Worm (Caenorhabditis elegans) whole organism, L2 larva: ENCODE results near the gene chdh-1.

Experiments
- ZK546.5 ChIP-seq: sonication (generic microtip); optimal IDR thresholded peaks from 2 replicates; lab custom pipeline; 2017; ENCODE audit warnings: missing biosample characterization, missing genetic modification characterization
- alr-1 ChIP-seq: fragments of 150-350 bp; optimal IDR thresholded peaks from 2 replicates; lab custom pipeline; 2014; ENCODE audit warnings: missing biosample characterization, missing genetic modification characterization
- lin-11 ChIP-seq: fragments of 150-350 bp; sonication (generic microtip); optimal IDR thresholded peaks from 2 replicates; lab custom pipeline; 2014; ENCODE audit warnings: missing biosample characterization, missing genetic modification characterization, inconsistent platforms, mixed read lengths
- lsy-2 ChIP-seq, 2 experiments: fragments of 150-350 bp in 1 of 2; sonication (generic microtip) in 1 of 2; optimal IDR thresholded peaks; 2 replicates each; lab custom pipeline; 2014 to 2017; ENCODE audit warnings: missing biosample characterization in 2 of 2, missing genetic modification characterization in 2 of 2
- nhr-11 ChIP-seq: fragments of 150-350 bp; optimal IDR thresholded peaks from 2 replicates; lab custom pipeline; 2014; ENCODE audit warnings: missing biosample characterization, missing genetic modification characterization
- nhr-12 ChIP-seq: fragments of 150-350 bp; optimal IDR thresholded peaks from 2 replicates; lab custom pipeline; 2014; ENCODE audit warnings: missing biosample characterization, missing genetic modification characterization
- nhr-77 ChIP-seq: fragments of 150-350 bp; optimal IDR thresholded peaks from 2 replicates; lab custom pipeline; 2014; ENCODE audit warnings: missing biosample characterization, missing genetic modification characterization
- skn-1 ChIP-seq: sonication (generic microtip); optimal IDR thresholded peaks from 2 replicates; lab custom pipeline; 2017; ENCODE audit warnings: missing biosample characterization, missing genetic modification characterization
- sma-3 ChIP-seq: sonication (generic microtip); optimal IDR thresholded peaks from 2 replicates; lab custom pipeline; 2016; ENCODE audit warnings: missing genetic modification reagents, missing genetic modification characterization, missing compliant biosample characterization
- unc-39 ChIP-seq: fragments of 150-350 bp; optimal IDR thresholded peaks from 2 replicates; lab custom pipeline; 2014; ENCODE audit warnings: missing biosample characterization, missing genetic modification characterization
- zag-1 ChIP-seq: fragments of 150-350 bp; optimal IDR thresholded peaks from 2 replicates; lab custom pipeline; 2014; ENCODE audit warnings: missing biosample characterization, missing genetic modification characterization
- ztf-4 ChIP-seq: fragments of 150-350 bp; optimal IDR thresholded peaks from 2 replicates; lab custom pipeline; 2014; ENCODE audit warnings: missing biosample characterization, missing genetic modification characterization

DNA sequence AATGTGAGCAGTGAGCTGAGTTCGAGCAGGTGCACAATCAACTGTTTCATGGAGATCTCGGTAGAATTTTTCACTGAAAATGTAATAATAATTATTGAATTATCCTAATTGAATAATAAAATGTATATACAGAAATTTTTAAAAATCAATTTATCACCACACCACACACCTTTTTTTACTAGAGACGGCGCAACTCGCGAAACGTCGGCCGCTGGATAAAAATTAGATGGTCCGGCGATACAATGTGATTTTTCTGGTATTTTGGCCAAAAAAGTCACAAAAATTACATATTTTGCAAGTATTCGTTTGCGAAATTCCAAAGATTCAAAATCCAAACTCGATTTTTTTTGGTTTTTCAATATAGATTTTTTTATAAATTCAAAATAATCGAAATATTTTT lies 27.9 kb downstream of the chdh-1 start:
- TF ChIP-seq lin-11 (no peak), ztf-4 (no peak), ZK546.5 (tag; lab: Kevin White, UChicago) (no peak), skn-1 (tag; lab: Kevin White, UChicago) (no peak), sma-3 (GFP tag; lab: Kevin White, UChicago) (no peak), zag-1 (tag; lab: Kevin White, UChicago) (no peak), nhr-11 (tag; lab: Kevin White, UChicago) (no peak), alr-1 (tag; lab: Kevin White, UChicago) (no peak), nhr-77 (tag; lab: Kevin White, UChicago) (no peak), lsy-2 (tag; optimal IDR thresholded peaks at IDR 0.05; lab: Kevin White, UChicago) (no peak), unc-39 (no peak), nhr-12 (tag; lab: Kevin White, UChicago) (no peak)
